Fruit fly (Drosophila melanogaster) whole organism, embryonic: Measurements from ENCODE around the gene CG43249.

Experiments used
- B-H2 ChIP-seq: fragments of 200-800 bp; sonication (Bioruptor generic); optimal IDR thresholded peaks from 2 replicates; lab custom pipeline; 2018; ENCODE audit warnings: missing biosample characterization, mild to moderate bottlenecking, missing genetic modification characterization
- C15 ChIP-seq: fragments of 200-800 bp; sonication (Bioruptor generic); IDR thresholded peaks from 3 replicates; pipeline ENCODE4 v1.3.6; 2022; ENCODE audit warnings: missing biosample characterization, missing genetic modification characterization
- CG1024 ChIP-seq: fragments of 200-800 bp; sonication (Bioruptor generic); IDR thresholded peaks from 2 replicates; pipeline ENCODE4 v1.3.6; 2022; ENCODE audit warnings: missing biosample characterization, missing genetic modification characterization
- CG10959 ChIP-seq: fragments of 200-800 bp; sonication (Bioruptor generic); IDR thresholded peaks from 2 replicates; pipeline ENCODE4 v1.3.6; 2022; ENCODE audit warnings: missing biosample characterization, missing genetic modification characterization
- CG12104 ChIP-seq: fragments of 200-800 bp; sonication (Bioruptor generic); optimal IDR thresholded peaks from 3 replicates; lab custom pipeline; 2016; ENCODE audit warnings: missing biosample characterization, missing genetic modification characterization
- CG12219 ChIP-seq: fragments of 200-800 bp; sonication (Bioruptor generic); optimal IDR thresholded peaks from 3 replicates; lab custom pipeline; 2018; ENCODE audit warnings: missing biosample characterization, mild to moderate bottlenecking, missing genetic modification characterization
- CG12769 ChIP-seq: fragments of 200-800 bp; sonication (Bioruptor generic); optimal IDR thresholded peaks from 2 replicates; lab custom pipeline; 2019; ENCODE audit warnings: missing biosample characterization, mild to moderate bottlenecking, missing genetic modification characterization, moderate library complexity
- CG14014 ChIP-seq: fragments of 200-800 bp; sonication (Bioruptor generic); IDR thresholded peaks from 2 replicates; pipeline ENCODE4 v1.3.6; 2022; ENCODE audit warnings: missing biosample characterization, missing genetic modification characterization
- CG1603 ChIP-seq: fragments of 200-800 bp; sonication (Bioruptor generic); optimal IDR thresholded peaks from 2 replicates; lab custom pipeline; 2019; ENCODE audit warnings: missing biosample characterization, mild to moderate bottlenecking, missing genetic modification characterization, moderate library complexity
- CG16863 ChIP-seq: fragments of 200-800 bp; sonication (Bioruptor generic); optimal IDR thresholded peaks from 3 replicates; lab custom pipeline; 2016; ENCODE audit warnings: missing biosample characterization, missing genetic modification characterization
- CG17359 ChIP-seq: fragments of 200-800 bp; sonication (Bioruptor generic); optimal IDR thresholded peaks from 3 replicates; lab custom pipeline; 2018; ENCODE audit warnings: missing biosample characterization, mild to moderate bottlenecking, missing genetic modification characterization, moderate library complexity
- CG17568 ChIP-seq: fragments of 200-800 bp; sonication (Bioruptor generic); optimal IDR thresholded peaks from 2 replicates; lab custom pipeline; 2018; ENCODE audit warnings: missing biosample characterization, mild to moderate bottlenecking, missing genetic modification characterization, moderate library complexity
- CG18262 ChIP-seq: fragments of 200-800 bp; optimal IDR thresholded peaks from 3 replicates; lab custom pipeline; 2019; ENCODE audit warnings: missing biosample characterization, mild to moderate bottlenecking, missing genetic modification characterization, moderate library complexity
- CG2129 ChIP-seq: fragments of 200-800 bp; sonication (Bioruptor generic); IDR thresholded peaks from 2 replicates; pipeline ENCODE4 v1.3.6; 2022; ENCODE audit warnings: missing biosample characterization, missing genetic modification characterization; ENCODE audit not compliant: partially characterized antibody
- CG31224 ChIP-seq: fragments of 200-800 bp; sonication (Bioruptor generic); IDR thresholded peaks from 2 replicates; pipeline ENCODE4 v1.3.6; 2022; ENCODE audit warnings: missing biosample characterization, missing genetic modification characterization
- CG33557 ChIP-seq: fragments of 200-800 bp; sonication (Bioruptor generic); optimal IDR thresholded peaks from 2 replicates; lab custom pipeline; 2019; ENCODE audit warnings: missing biosample characterization, mild to moderate bottlenecking, missing genetic modification characterization, moderate library complexity
- CG4328 ChIP-seq: fragments of 200-800 bp; sonication (Bioruptor generic); optimal IDR thresholded peaks from 3 replicates; lab custom pipeline; 2017; ENCODE audit warnings: missing biosample characterization, missing genetic modification reagents, missing genetic modification characterization
- CG5180 ChIP-seq: fragments of 200-800 bp; sonication (Bioruptor generic); optimal IDR thresholded peaks from 3 replicates; lab custom pipeline; 2017; ENCODE audit warnings: missing biosample characterization, missing genetic modification characterization, mild to moderate bottlenecking, moderate library complexity, missing genetic modification reagents
- CG7786 ChIP-seq: fragments of 200-800 bp; sonication (Bioruptor generic); optimal IDR thresholded peaks from 2 replicates; lab custom pipeline; 2016; ENCODE audit warnings: missing biosample characterization, missing genetic modification characterization
- CG7928 ChIP-seq: fragments of 200-800 bp; sonication (Bioruptor generic); optimal IDR thresholded peaks from 2 replicates; lab custom pipeline; 2017; ENCODE audit warnings: missing biosample characterization, mild to moderate bottlenecking, missing genetic modification characterization
- CG8089 ChIP-seq: fragments of 200-800 bp; sonication (Bioruptor generic); optimal IDR thresholded peaks from 3 replicates; lab custom pipeline; 2016; ENCODE audit warnings: missing biosample characterization, missing genetic modification characterization
- CG8290 ChIP-seq, 3 experiments: fragments of 200-800 bp; sonication (Bioruptor generic); optimal IDR thresholded peaks; 2 replicates each; lab custom pipeline; 2016 to 2019; ENCODE audit warnings: missing biosample characterization in 3 of 3, missing genetic modification characterization in 3 of 3, mild to moderate bottlenecking in 2 of 3, moderate library complexity in 1 of 3
- CG8944 ChIP-seq: fragments of 200-800 bp; sonication (Bioruptor generic); optimal IDR thresholded peaks from 3 replicates; lab custom pipeline; 2016; ENCODE audit warnings: missing biosample characterization, missing genetic modification characterization
- CG9817 ChIP-seq: fragments of 200-800 bp; sonication (Bioruptor generic); optimal IDR thresholded peaks from 2 replicates; lab custom pipeline; 2018; ENCODE audit warnings: missing biosample characterization, mild to moderate bottlenecking, missing genetic modification characterization, moderate library complexity
- Dll ChIP-seq: fragments of 200-800 bp; sonication (Bioruptor generic); IDR thresholded peaks from 4 replicates; pipeline ENCODE4 v1.3.6; 2022; ENCODE audit warnings: missing biosample characterization, missing genetic modification characterization; ENCODE audit not compliant: partially characterized antibody
- Elba2 ChIP-seq: fragments of 200-800 bp; sonication (Bioruptor generic); optimal IDR thresholded peaks from 3 replicates; lab custom pipeline; 2016; ENCODE audit warnings: missing biosample characterization, missing genetic modification characterization
- GATAe ChIP-seq: fragments of 200-800 bp; sonication (Bioruptor generic); conservative IDR thresholded peaks from 2 replicates; pipeline ENCODE4 v1.3.6; 2022; ENCODE audit warnings: missing biosample characterization, missing genetic modification characterization
- HLH54F ChIP-seq: fragments of 200-800 bp; sonication (Bioruptor generic); optimal IDR thresholded peaks from 3 replicates; lab custom pipeline; 2016; ENCODE audit warnings: missing biosample characterization, missing genetic modification characterization
- Hsf ChIP-seq: fragments of 200-800 bp; sonication (Bioruptor generic); optimal IDR thresholded peaks from 3 replicates; lab custom pipeline; 2016; ENCODE audit warnings: missing biosample characterization, missing genetic modification characterization
- Jarid2 ChIP-seq: fragments of 200-800 bp; sonication (Bioruptor generic); optimal IDR thresholded peaks from 3 replicates; lab custom pipeline; 2017; ENCODE audit warnings: mild to moderate bottlenecking, missing biosample characterization, missing genetic modification reagents, missing genetic modification characterization
- NFAT ChIP-seq: fragments of 200-800 bp; sonication (Bioruptor generic); IDR thresholded peaks from 2 replicates; pipeline ENCODE4 v1.3.6; 2022; ENCODE audit warnings: missing biosample characterization, missing genetic modification characterization
- Xrp1 ChIP-seq: fragments of 200-800 bp; sonication (Bioruptor generic); IDR thresholded peaks from 2 replicates; pipeline ENCODE4 v1.3.6; 2022; ENCODE audit warnings: missing biosample characterization, missing genetic modification characterization
- ato ChIP-seq: fragments of 200-800 bp; sonication (Bioruptor generic); IDR thresholded peaks from 2 replicates; pipeline ENCODE4 v1.3.6; 2022; ENCODE audit warnings: missing biosample characterization, missing genetic modification characterization; ENCODE audit not compliant: partially characterized antibody
- chinmo ChIP-seq: fragments of 200-800 bp; sonication (Bioruptor generic); IDR thresholded peaks from 4 replicates; pipeline ENCODE4 v1.3.6; 2022; ENCODE audit warnings: missing biosample characterization, missing genetic modification characterization; ENCODE audit not compliant: partially characterized antibody
- da ChIP-seq: fragments of 200-800 bp; sonication (Bioruptor generic); optimal IDR thresholded peaks from 2 replicates; lab custom pipeline; 2016; ENCODE audit warnings: missing biosample characterization, missing genetic modification characterization
- dan ChIP-seq: fragments of 200-800 bp; sonication (Bioruptor generic); IDR thresholded peaks from 2 replicates; pipeline ENCODE4 v1.3.6; 2022; ENCODE audit warnings: missing biosample characterization, missing genetic modification characterization
- dm ChIP-seq: fragments of 200-800 bp; sonication (Bioruptor generic); optimal IDR thresholded peaks from 3 replicates; lab custom pipeline; 2016; ENCODE audit warnings: missing biosample characterization, missing genetic modification characterization
- esg ChIP-seq: fragments of 200-800 bp; sonication (Bioruptor generic); conservative IDR thresholded peaks from 2 replicates; pipeline ENCODE4 v1.3.6; 2022; ENCODE audit warnings: missing biosample characterization, missing genetic modification characterization
- gcm ChIP-seq: fragments of 200-800 bp; sonication (Bioruptor generic); optimal IDR thresholded peaks from 2 replicates; lab custom pipeline; 2019; ENCODE audit warnings: missing biosample characterization, mild to moderate bottlenecking, missing genetic modification characterization, moderate library complexity
- gem ChIP-seq: fragments of 200-800 bp; sonication (Bioruptor generic); optimal IDR thresholded peaks from 2 replicates; lab custom pipeline; 2019; ENCODE audit warnings: missing biosample characterization, mild to moderate bottlenecking, missing genetic modification characterization, moderate library complexity
- gro ChIP-seq: fragments of 200-800 bp; sonication (Bioruptor generic); optimal IDR thresholded peaks from 2 replicates; lab custom pipeline; 2016; ENCODE audit warnings: missing biosample characterization, missing genetic modification characterization
- gsb ChIP-seq: fragments of 200-800 bp; sonication (Bioruptor generic); IDR thresholded peaks from 2 replicates; pipeline ENCODE4 v1.3.6; 2022; ENCODE audit warnings: missing biosample characterization, missing genetic modification characterization
- hth ChIP-seq: fragments of >200 bp; optimal IDR thresholded peaks from 2 replicates; lab custom pipeline; 2017; ENCODE audit warnings: inconsistent platforms
- jumu ChIP-seq: fragments of 200-800 bp; sonication (Bioruptor generic); optimal IDR thresholded peaks from 3 replicates; lab custom pipeline; 2016; ENCODE audit warnings: missing biosample characterization, missing genetic modification characterization
- odd ChIP-seq: fragments of 200-800 bp; sonication (Bioruptor generic); optimal IDR thresholded peaks from 2 replicates; lab custom pipeline; 2017; ENCODE audit warnings: missing biosample characterization, mild to moderate bottlenecking, missing genetic modification characterization
- psq ChIP-seq: fragments of 200-800 bp; sonication (Bioruptor generic); optimal IDR thresholded peaks from 2 replicates; lab custom pipeline; 2017; ENCODE audit warnings: missing biosample characterization, missing genetic modification characterization
- schlank ChIP-seq: fragments of 200-800 bp; sonication (Bioruptor generic); optimal IDR thresholded peaks from 2 replicates; lab custom pipeline; 2018; ENCODE audit warnings: missing biosample characterization, mild to moderate bottlenecking, missing genetic modification characterization
- so ChIP-seq: fragments of 200-800 bp; sonication (Bioruptor generic); IDR thresholded peaks from 3 replicates; pipeline ENCODE4 v1.3.6; 2022; ENCODE audit warnings: missing biosample characterization, missing genetic modification characterization
- sob ChIP-seq: fragments of 200-800 bp; sonication (Bioruptor generic); IDR thresholded peaks from 2 replicates; pipeline ENCODE4 v1.3.6; 2022; ENCODE audit warnings: missing biosample characterization, missing genetic modification characterization
- ssp ChIP-seq: fragments of 200-800 bp; sonication (Bioruptor generic); IDR thresholded peaks from 2 replicates; pipeline ENCODE4 v1.3.6; 2022; ENCODE audit warnings: missing biosample characterization, missing genetic modification characterization
- wek ChIP-seq: fragments of 200-800 bp; sonication (Bioruptor generic); optimal IDR thresholded peaks from 3 replicates; lab custom pipeline; 2018; ENCODE audit warnings: missing biosample characterization, mild to moderate bottlenecking, missing genetic modification characterization, moderate library complexity

The CG43249 gene

DNA sequence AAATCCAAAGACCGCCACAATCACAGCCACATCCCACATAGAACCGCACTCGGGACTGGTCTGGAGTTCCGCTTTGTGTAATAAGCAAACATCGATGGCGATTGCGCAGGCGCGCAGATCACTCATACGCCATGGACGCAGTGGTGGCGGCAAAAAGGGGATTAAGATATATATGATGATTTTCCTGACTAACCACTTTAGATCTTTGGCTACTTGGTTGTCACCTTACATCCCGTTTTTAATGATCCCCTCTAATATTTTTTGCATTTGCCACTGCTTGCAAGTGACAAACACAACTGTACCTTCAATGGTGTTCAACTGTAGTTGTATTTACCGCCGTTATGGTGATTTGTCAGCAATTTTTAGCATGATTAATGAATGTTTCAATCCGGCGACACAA is 5.9 kb downstream of the CG43249 start (continued):
- TF ChIP-seq CG12219 (GFP tag; lab: Kevin White, UChicago) = no peak
- peak; percentile 46; the same call in 1 of the 2 replicates for TF ChIP-seq sob (GFP tag; lab: Robert Waterston, UW)
- TF ChIP-seq gsb (GFP tag; lab: Robert Waterston, UW) = no peak
- no peak for TF ChIP-seq CG8290 (GFP tag; optimal IDR thresholded peaks at IDR 0.05; lab: Kevin White, UChicago)
- peak in 1 of 2 experiments; percentile 69 for TF ChIP-seq CG8290 (tag; optimal IDR thresholded peaks at IDR 0.05; lab: Kevin White, UChicago)
- TF ChIP-seq CG12104 (GFP tag; lab: Kevin White, UChicago) = no peak
- TF ChIP-seq dm = no peak
- no peak for TF ChIP-seq C15 (GFP tag; lab: Robert Waterston, UW)
- TF ChIP-seq NFAT (GFP tag; lab: Robert Waterston, UW) = no peak
- TF ChIP-seq psq = no peak
- TF ChIP-seq esg (GFP tag; lab: Robert Waterston, UW) = no peak
- TF ChIP-seq chinmo (GFP tag; lab: Robert Waterston, UW) = 0 out of 4 replicates have a peak, but pooled peaks have one; percentile 24
- no peak for TF ChIP-seq CG10959 (GFP tag; lab: Robert Waterston, UW)
- TF ChIP-seq CG17359 (tag; lab: Kevin White, UChicago) = no peak
- no peak for TF ChIP-seq da (GFP tag; lab: Kevin White, UChicago)
- no peak for TF ChIP-seq CG1024 (GFP tag; lab: Robert Waterston, UW)
- TF ChIP-seq CG7786 (GFP tag; lab: Kevin White, UChicago) = no peak
- no peak for TF ChIP-seq hth
- TF ChIP-seq dan (GFP tag; lab: Robert Waterston, UW) = no peak
- TF ChIP-seq CG14014 (GFP tag; lab: Robert Waterston, UW) = peak; percentile 37; the same call in 1 of the 2 replicates
- no peak for TF ChIP-seq CG18262
- TF ChIP-seq GATAe (GFP tag; lab: Robert Waterston, UW) = no peak
- no peak for TF ChIP-seq B-H2 (GFP tag; lab: Kevin White, UChicago)
- TF ChIP-seq Xrp1 (GFP tag; lab: Robert Waterston, UW) = no peak
- TF ChIP-seq CG1603 (tag; lab: Kevin White, UChicago) = no peak
- TF ChIP-seq gcm (GFP tag; lab: Kevin White, UChicago) = no peak
- no peak for TF ChIP-seq gro (GFP tag; lab: Kevin White, UChicago)
- TF ChIP-seq Hsf (GFP tag; lab: Kevin White, UChicago) = no peak
- TF ChIP-seq so = no peak
- TF ChIP-seq CG4328 (GFP tag; lab: Kevin White, UChicago) = no peak
- no peak for TF ChIP-seq CG8944
- TF ChIP-seq CG8089 = no peak
- TF ChIP-seq CG9817 = peak; percentile 63
- no peak for TF ChIP-seq CG7928 (GFP tag; lab: Kevin White, UChicago)
- TF ChIP-seq wek (GFP tag; lab: Kevin White, UChicago) = no peak
- TF ChIP-seq HLH54F (GFP tag; lab: Kevin White, UChicago) = no peak
- TF ChIP-seq ssp (GFP tag; lab: Robert Waterston, UW) = no peak
- no peak for TF ChIP-seq CG2129 (GFP tag; lab: Robert Waterston, UW)
- peak; percentile 54 for TF ChIP-seq CG12769 (tag; lab: Kevin White, UChicago)
- TF ChIP-seq schlank (tag; lab: Kevin White, UChicago) = peak; percentile 67
- TF ChIP-seq CG31224 = 0 out of 2 replicates have a peak, but pooled peaks have one; percentile 20
- TF ChIP-seq Jarid2 (GFP tag; lab: Kevin White, UChicago) = no peak
- no peak for TF ChIP-seq ato (GFP tag; lab: Robert Waterston, UW)
- peak; percentile 35 for TF ChIP-seq gem (tag; lab: Kevin White, UChicago)
- TF ChIP-seq CG17568 (GFP tag; lab: Kevin White, UChicago) = no peak
- no peak for TF ChIP-seq CG16863 (GFP tag; lab: Kevin White, UChicago)
- TF ChIP-seq Elba2 (GFP tag; lab: Kevin White, UChicago) = no peak
- TF ChIP-seq CG33557 = no peak
- TF ChIP-seq jumu (GFP tag; lab: Kevin White, UChicago) = peak; percentile 21
- no peak for TF ChIP-seq CG5180 (GFP tag; lab: Kevin White, UChicago)
- TF ChIP-seq odd (GFP tag; lab: Kevin White, UChicago) = no peak
- TF ChIP-seq Dll (GFP tag; lab: Robert Waterston, UW) = no peak
